Fruit fly (Drosophila melanogaster): ENCODE measurements around the gene ort.

ort gene

dm6 chr3R:19622005-19622404 lies 37.5 kb upstream of the ort start (continued):
- TF ChIP-seq Trl (optimal IDR thresholded peaks at IDR 0.05), result no peak
- TF ChIP-seq Trl (GFP tag; optimal IDR thresholded peaks at IDR 0.05), result no peak
- no peak for TF ChIP-seq pho (GFP tag; optimal IDR thresholded peaks at IDR 0.05)
- no peak for TF ChIP-seq CG7786 (GFP tag; optimal IDR thresholded peaks at IDR 0.05)
- no peak for TF ChIP-seq CG13123 (GFP tag; optimal IDR thresholded peaks at IDR 0.05)
- TF ChIP-seq CG31441 (GFP tag; IDR thresholded peaks at IDR 0.05), result no peak
- TF ChIP-seq CG1603 (tag; optimal IDR thresholded peaks at IDR 0.05), result no peak
- no peak for TF ChIP-seq CG4328 (GFP tag; optimal IDR thresholded peaks at IDR 0.05)
- TF ChIP-seq CG18599 (GFP tag; optimal IDR thresholded peaks at IDR 0.05), result peak; percentile 70
- no peak for TF ChIP-seq dmrt99B (tag; optimal IDR thresholded peaks at IDR 0.05)
- peak; percentile 16 for TF ChIP-seq NfI (GFP tag; optimal IDR thresholded peaks at IDR 0.05)
- no peak for TF ChIP-seq HLH3B (GFP tag; IDR thresholded peaks at IDR 0.05)
- TF ChIP-seq CG15479 (GFP tag; optimal IDR thresholded peaks at IDR 0.05), result no peak
- TF ChIP-seq abd-A (tag; optimal IDR thresholded peaks at IDR 0.05), result no peak
- no peak for TF ChIP-seq Rx (GFP tag; IDR thresholded peaks at IDR 0.05)
- TF ChIP-seq eyg (GFP tag; optimal IDR thresholded peaks at IDR 0.05), result no peak
- peak; percentile 39 for TF ChIP-seq lab (GFP tag; optimal IDR thresholded peaks at IDR 0.05)
- no peak for TF ChIP-seq ssp (GFP tag; IDR thresholded peaks at IDR 0.05)
- no peak for TF ChIP-seq Hand (GFP tag; optimal IDR thresholded peaks at IDR 0.05)
- TF ChIP-seq CG7271 (tag; optimal IDR thresholded peaks at IDR 0.05), result no peak
- TF ChIP-seq cwo (GFP tag; optimal IDR thresholded peaks at IDR 0.05), result peak; percentile 82
- no peak for TF ChIP-seq ranshi (GFP tag; IDR thresholded peaks at IDR 0.05)
- no peak for TF ChIP-seq gsb (GFP tag; IDR thresholded peaks at IDR 0.05)
- TF ChIP-seq Hr51 (GFP tag; optimal IDR thresholded peaks at IDR 0.05), result peak in 1 of 2 experiments; percentile 5
- TF ChIP-seq grn (GFP tag; optimal IDR thresholded peaks at IDR 0.05), result peak; percentile 16
- TF ChIP-seq CG7987 (GFP tag; optimal IDR thresholded peaks at IDR 0.05), result no peak
- TF ChIP-seq NFAT (GFP tag; IDR thresholded peaks at IDR 0.05), result no peak
- no peak for TF ChIP-seq br (optimal IDR thresholded peaks at IDR 0.05)
- no peak for TF ChIP-seq Scr (GFP tag; IDR thresholded peaks at IDR 0.05; ENCODE audit: partially characterized antibody)
- TF ChIP-seq bcd (GFP tag; optimal IDR thresholded peaks at IDR 0.05), result no peak
- TF ChIP-seq CG12071 (GFP tag; optimal IDR thresholded peaks at IDR 0.05), result peak; percentile 20
- peak; percentile 25 for TF ChIP-seq CG3281 (GFP tag; optimal IDR thresholded peaks at IDR 0.05)
- TF ChIP-seq Chrac-16 (GFP tag; optimal IDR thresholded peaks at IDR 0.05), result no peak
- no peak for TF ChIP-seq jing (GFP tag; optimal IDR thresholded peaks at IDR 0.05)
- TF ChIP-seq CG9797 (GFP tag; optimal IDR thresholded peaks at IDR 0.05), result no peak
- TF ChIP-seq CG10543 (GFP tag; optimal IDR thresholded peaks at IDR 0.05), result peak; percentile 56
- no peak for TF ChIP-seq CG4617 (GFP tag; optimal IDR thresholded peaks at IDR 0.05; ENCODE audit: borderline replicate concordance)
- no peak for TF ChIP-seq dm (GFP tag; optimal IDR thresholded peaks at IDR 0.05)
- TF ChIP-seq salm (tag; optimal IDR thresholded peaks at IDR 0.05), result no peak
- no peak for TF ChIP-seq en (GFP tag; optimal IDR thresholded peaks at IDR 0.05)
- TF ChIP-seq pb (GFP tag; optimal IDR thresholded peaks at IDR 0.05), result no peak
- no peak for TF ChIP-seq psq (GFP tag; optimal IDR thresholded peaks at IDR 0.05)
- no peak for TF ChIP-seq CG3163 (GFP tag; optimal IDR thresholded peaks at IDR 0.05)
- TF ChIP-seq twi (tag; optimal IDR thresholded peaks at IDR 0.05), result no peak
- no peak for TF ChIP-seq CG17361 (GFP tag; IDR thresholded peaks at IDR 0.05)
- TF ChIP-seq exex (tag; optimal IDR thresholded peaks at IDR 0.05), result peak; percentile 100
- TF ChIP-seq Fer2 (tag; optimal IDR thresholded peaks at IDR 0.05), result peak; percentile 6
- no peak for TF ChIP-seq CG1529 (GFP tag; optimal IDR thresholded peaks at IDR 0.05)
- TF ChIP-seq otp (GFP tag; IDR thresholded peaks at IDR 0.05), result no peak
- TF ChIP-seq insv (GFP tag; optimal IDR thresholded peaks at IDR 0.05), result no peak
- peak; percentile 10 for TF ChIP-seq unpg (GFP tag; optimal IDR thresholded peaks at IDR 0.05)
- peak; percentile 73 for TF ChIP-seq Vsx1 (GFP tag; optimal IDR thresholded peaks at IDR 0.05)
